Fruit fly (Drosophila melanogaster): ENCODE measurements around the gene CG3198.

dm6 chrX:6659919-6660318, 13.9 kb downstream of the CG3198 start:
- TF ChIP-seq CG16779 (tag; optimal IDR thresholded peaks at IDR 0.05) (no peak), Met (GFP tag; optimal IDR thresholded peaks at IDR 0.05) (no peak), CG7368 (GFP tag; optimal IDR thresholded peaks at IDR 0.05) (no peak), Sox102F (GFP tag; optimal IDR thresholded peaks at IDR 0.05) (no peak), CG6808 (GFP tag; optimal IDR thresholded peaks at IDR 0.05) (no peak)

Measured in whole organism, prepupa.